Fruit fly (Drosophila melanogaster): Measurements from ENCODE around the gene Prosalpha4.

The Prosalpha4 gene

dm6 chrX:16303636-16304035 lies 27.6 kb downstream of the Prosalpha4 start, which contains the start of gene CG3679 (continued):
- TF ChIP-seq CG34376 (GFP tag; optimal IDR thresholded peaks at IDR 0.05) (no peak), CG8388 (GFP tag; optimal IDR thresholded peaks at IDR 0.05) (no peak), CG2199 (GFP tag; IDR thresholded peaks at IDR 0.05) (no peak), kni (GFP tag; optimal IDR thresholded peaks at IDR 0.05) (no peak), croc (GFP tag; conservative IDR thresholded peaks at IDR 0.05) (no peak), Xrp1 (GFP tag; IDR thresholded peaks at IDR 0.05) (0 out of 2 replicates have a peak, but pooled peaks have one; percentile 10), trem (tag; optimal IDR thresholded peaks at IDR 0.05) (peak; percentile 31), schlank (tag; optimal IDR thresholded peaks at IDR 0.05) (no peak), Oli (tag; optimal IDR thresholded peaks at IDR 0.05) (no peak), CG34422 (GFP tag; IDR thresholded peaks at IDR 0.05) (no peak), vnd (GFP tag; IDR thresholded peaks at IDR 0.05; ENCODE audit: partially characterized antibody) (peak; percentile 20; the same call in 2 of the 3 replicates), CG3065 (GFP tag; optimal IDR thresholded peaks at IDR 0.05) (no peak), CG10979 (tag; optimal IDR thresholded peaks at IDR 0.05) (no peak), CG4424 (GFP tag; optimal IDR thresholded peaks at IDR 0.05) (no peak), fd102C (GFP tag; optimal IDR thresholded peaks at IDR 0.05) (no peak), ranshi (GFP tag; IDR thresholded peaks at IDR 0.05) (no peak), CG7271 (tag; optimal IDR thresholded peaks at IDR 0.05) (no peak), HmgZ (tag; optimal IDR thresholded peaks at IDR 0.05) (no peak), pros (GFP tag; optimal IDR thresholded peaks at IDR 0.05) (no peak), cad (GFP tag; optimal IDR thresholded peaks at IDR 0.05) (no peak), CG13287 (GFP tag; IDR thresholded peaks at IDR 0.05; ENCODE audit: partially characterized antibody) (peak; percentile 74), Dip3 (GFP tag; optimal IDR thresholded peaks at IDR 0.05) (no peak), trh (GFP tag; optimal IDR thresholded peaks at IDR 0.05) (no peak), Fer1 (GFP tag; optimal IDR thresholded peaks at IDR 0.05) (no peak), HmgD (GFP tag; optimal IDR thresholded peaks at IDR 0.05) (no peak), otp (GFP tag; IDR thresholded peaks at IDR 0.05) (no peak), nom (GFP tag; optimal IDR thresholded peaks at IDR 0.05) (no peak), CG2116 (GFP tag; optimal IDR thresholded peaks at IDR 0.05) (peak; percentile 75), h (optimal IDR thresholded peaks at IDR 0.05) (no peak), CG15514 (GFP tag; optimal IDR thresholded peaks at IDR 0.05) (peak; percentile 63), Atf6 (GFP tag; IDR thresholded peaks at IDR 0.05) (no peak), unpg (GFP tag; optimal IDR thresholded peaks at IDR 0.05) (no peak), hbn (GFP tag; IDR thresholded peaks at IDR 0.05; ENCODE audit: partially characterized antibody) (peak; percentile 58; the same call in 1 of the 2 replicates), CG32772 (GFP tag; IDR thresholded peaks at IDR 0.05) (no peak), Hr51 (GFP tag; optimal IDR thresholded peaks at IDR 0.05) (no peak), hth (optimal IDR thresholded peaks at IDR 0.05) (no peak), CG2120 (GFP tag; optimal IDR thresholded peaks at IDR 0.05) (no peak), zen2 (GFP tag; IDR thresholded peaks at IDR 0.05; ENCODE audit: partially characterized antibody) (peak; percentile 12; the same call in 1 of the 3 replicates), nmo (GFP tag; optimal IDR thresholded peaks at IDR 0.05) (no peak), CG11456 (GFP tag; IDR thresholded peaks at IDR 0.05) (no peak), CG10366 (GFP tag; IDR thresholded peaks at IDR 0.05) (no peak), Doc3 (GFP tag; IDR thresholded peaks at IDR 0.05; ENCODE audit: partially characterized antibody) (peak; percentile 58; the same call in 2 of the 3 replicates), row (GFP tag; IDR thresholded peaks at IDR 0.05) (peak; percentile 60), CG2875 (GFP tag; optimal IDR thresholded peaks at IDR 0.05) (no peak), Dfd (GFP tag; optimal IDR thresholded peaks at IDR 0.05) (no peak), BtbVII (GFP tag; optimal IDR thresholded peaks at IDR 0.05) (no peak), CG7556 (GFP tag; optimal IDR thresholded peaks at IDR 0.05) (no peak), Scr (GFP tag; IDR thresholded peaks at IDR 0.05; ENCODE audit: partially characterized antibody) (peak; percentile 66), CG4854 (GFP tag; optimal IDR thresholded peaks at IDR 0.05) (no peak), Sry-β (GFP tag; optimal IDR thresholded peaks at IDR 0.05) (no peak), Doc2 (GFP tag; IDR thresholded peaks at IDR 0.05) (no peak)
